Worm (Caenorhabditis elegans) whole organism, L4 larva: ENCODE data around the gene F55D10.4.

ENCODE experiments used
- Y5F2A.4 ChIP-seq: fragments of 200-800 bp; sonication (Bioruptor generic); optimal IDR thresholded peaks from 2 replicates; lab custom pipeline; 2018; ENCODE audit warnings: mild to moderate bottlenecking, missing genetic modification characterization, missing compliant biosample characterization
- ZK546.5 ChIP-seq, 2 experiments: sonication (generic microtip); optimal IDR thresholded peaks; 2 replicates each; lab custom pipeline; 2017; ENCODE audit warnings: missing biosample characterization in 2 of 2, missing genetic modification characterization in 2 of 2
- aha-1 ChIP-seq: fragments of 150-350 bp; peaks from one replicate; lab custom pipeline; 2014; ENCODE audit warnings: missing biosample characterization, missing genetic modification characterization
- ceh-44 ChIP-seq: fragments of 200-800 bp; sonication (Bioruptor generic); IDR thresholded peaks from 2 replicates; pipeline ENCODE4 v1.3.6; 2022; ENCODE audit warnings: missing genetic modification reagents, missing genetic modification characterization, missing compliant biosample characterization
- daf-16 ChIP-seq, 3 experiments: sonication (generic microtip); optimal IDR thresholded peaks; 2 replicates each; lab custom pipeline; 2016 to 2017; ENCODE audit warnings: missing genetic modification characterization in 3 of 3, missing genetic modification reagents in 3 of 3, mild to moderate bottlenecking in 2 of 3, missing compliant biosample characterization in 2 of 3, missing biosample characterization in 1 of 3, moderate library complexity in 1 of 3
- dmd-6 ChIP-seq: fragments of 200-800 bp; sonication (Bioruptor generic); IDR thresholded peaks from 2 replicates; pipeline ENCODE4 v1.3.6; 2022; ENCODE audit warnings: missing genetic modification reagents, missing genetic modification characterization, missing compliant biosample characterization
- dmd-8 ChIP-seq: fragments of 200-800 bp; sonication (Bioruptor generic); IDR thresholded peaks from 2 replicates; pipeline ENCODE4 v1.3.6; 2022; ENCODE audit warnings: missing genetic modification characterization, missing compliant biosample characterization
- dve-1 ChIP-seq: sonication (generic microtip); optimal IDR thresholded peaks from 2 replicates; lab custom pipeline; 2017; ENCODE audit warnings: antibody characterized with exemption, mild to moderate bottlenecking, missing genetic modification characterization, missing compliant biosample characterization; ENCODE audit not compliant: insufficient read depth
- egl-27 ChIP-seq: sonication (generic microtip); optimal IDR thresholded peaks from 3 replicates; lab custom pipeline; 2017; ENCODE audit warnings: missing biosample characterization, missing genetic modification reagents, missing genetic modification characterization
- egl-43 ChIP-seq: fragments of 200-800 bp; sonication (Bioruptor generic); IDR thresholded peaks from 2 replicates; pipeline ENCODE4 v1.3.6; 2022; ENCODE audit warnings: missing genetic modification reagents, missing genetic modification characterization, missing compliant biosample characterization
- gei-8 ChIP-seq: fragments of 200-800 bp; sonication (Bioruptor generic); optimal IDR thresholded peaks from 2 replicates; lab custom pipeline; 2018; ENCODE audit warnings: mild to moderate bottlenecking, missing genetic modification characterization, missing compliant biosample characterization
- hlh-11 ChIP-seq: fragments of 200-800 bp; sonication (Bioruptor generic); optimal IDR thresholded peaks from 2 replicates; lab custom pipeline; 2018; ENCODE audit warnings: mild to moderate bottlenecking, missing genetic modification characterization, missing compliant biosample characterization
- hlh-30 ChIP-seq: sonication (generic microtip); optimal IDR thresholded peaks from 2 replicates; lab custom pipeline; 2017; ENCODE audit warnings: antibody characterized with exemption, mild to moderate bottlenecking, missing genetic modification characterization, missing compliant biosample characterization; ENCODE audit not compliant: insufficient read depth
- hmg-1.1 ChIP-seq: fragments of 200-800 bp; sonication (Bioruptor generic); IDR thresholded peaks from 2 replicates; pipeline ENCODE4 v1.3.6; 2022; ENCODE audit warnings: missing genetic modification reagents, missing genetic modification characterization, missing compliant biosample characterization
- jun-1 ChIP-seq: fragments of 150-350 bp; optimal IDR thresholded peaks from 2 replicates; lab custom pipeline; 2014; ENCODE audit warnings: missing biosample characterization, missing genetic modification reagents, missing genetic modification characterization
- lin-13 ChIP-seq: fragments of 150-350 bp; optimal IDR thresholded peaks from 2 replicates; lab custom pipeline; 2014; ENCODE audit warnings: missing biosample characterization, missing genetic modification reagents, missing genetic modification characterization
- lin-39 ChIP-seq: fragments of 150-350 bp; optimal IDR thresholded peaks from 2 replicates; lab custom pipeline; 2014; ENCODE audit warnings: missing biosample characterization, missing genetic modification reagents, missing genetic modification characterization
- lsy-2 ChIP-seq, 2 experiments: fragments of 150-350 bp in 1 of 2; sonication (generic microtip) in 1 of 2; optimal IDR thresholded peaks; 2 replicates each; lab custom pipeline; 2014 to 2017; ENCODE audit warnings: missing biosample characterization in 2 of 2, missing genetic modification characterization in 2 of 2
- madf-5 ChIP-seq, 2 experiments: fragments of 200-800 bp; sonication (Bioruptor generic); IDR thresholded peaks; 2 replicates each; pipeline ENCODE4 v1.3.6; 2022; ENCODE audit warnings: missing compliant biosample characterization in 2 of 2, missing genetic modification characterization in 2 of 2
- mes-2 ChIP-seq: sonication (generic microtip); optimal IDR thresholded peaks from 2 replicates; lab custom pipeline; 2016; ENCODE audit warnings: missing genotype, mild to moderate bottlenecking, missing genetic modification characterization, missing compliant biosample characterization; ENCODE audit not compliant: poor library complexity, severe bottlenecking
- mxl-2 ChIP-seq: fragments of 200-800 bp; sonication (Bioruptor generic); conservative IDR thresholded peaks from 2 replicates; pipeline ENCODE4 v1.3.6; 2022; ENCODE audit warnings: missing genetic modification reagents, missing genetic modification characterization, missing compliant biosample characterization
- nhr-102 ChIP-seq: sonication (generic microtip); optimal IDR thresholded peaks from 2 replicates; lab custom pipeline; 2016; ENCODE audit warnings: mild to moderate bottlenecking, missing genetic modification characterization, moderate library complexity, missing compliant biosample characterization
- nhr-237 ChIP-seq: sonication (generic microtip); optimal IDR thresholded peaks from 2 replicates; lab custom pipeline; 2017; ENCODE audit warnings: missing biosample characterization, missing genetic modification characterization
- nhr-28 ChIP-seq: fragments of 150-350 bp; optimal IDR thresholded peaks from 2 replicates; lab custom pipeline; 2014; ENCODE audit warnings: missing biosample characterization, missing genetic modification characterization
- nhr-41 ChIP-seq: fragments of 200-800 bp; sonication (Bioruptor generic); IDR thresholded peaks from 2 replicates; pipeline ENCODE4 v1.3.6; 2022; ENCODE audit warnings: missing genetic modification reagents, missing genetic modification characterization, missing compliant biosample characterization
- nhr-42 ChIP-seq: fragments of 200-800 bp; sonication (Bioruptor generic); IDR thresholded peaks from 2 replicates; pipeline ENCODE4 v1.3.6; 2022; ENCODE audit warnings: missing genetic modification characterization, missing compliant biosample characterization
- nhr-77 ChIP-seq: fragments of 150-350 bp; optimal IDR thresholded peaks from 2 replicates; lab custom pipeline; 2014; ENCODE audit warnings: missing biosample characterization, missing genetic modification characterization
- php-3 ChIP-seq: fragments of 200-800 bp; sonication (Bioruptor generic); IDR thresholded peaks from 2 replicates; pipeline ENCODE4 v1.3.6; 2022; ENCODE audit warnings: missing genetic modification reagents, missing genetic modification characterization, missing compliant biosample characterization
- pqm-1 ChIP-seq: sonication (generic microtip); optimal IDR thresholded peaks from 2 replicates; lab custom pipeline; 2017; ENCODE audit warnings: missing biosample characterization, missing genetic modification characterization
- rbr-2 ChIP-seq: sonication (generic microtip); optimal IDR thresholded peaks from 2 replicates; lab custom pipeline; 2016; ENCODE audit warnings: missing genotype, missing genetic modification characterization, missing compliant biosample characterization
- set-16 ChIP-seq: fragments of 200-800 bp; sonication (Bioruptor generic); IDR thresholded peaks from 2 replicates; pipeline ENCODE4 v1.3.6; 2022; ENCODE audit warnings: missing genetic modification reagents, missing genetic modification characterization, missing compliant biosample characterization
- spr-3 ChIP-seq: fragments of 200-800 bp; sonication (Bioruptor generic); optimal IDR thresholded peaks from 2 replicates; lab custom pipeline; 2018; ENCODE audit warnings: mild to moderate bottlenecking, missing genetic modification characterization, missing compliant biosample characterization
- unc-62 ChIP-seq, 3 experiments: fragments of 150-350 bp in 1 of 3; sonication (generic microtip); optimal IDR thresholded peaks in 2 of 3; peaks in 1 of 3; 1 replicate in 1 of 3; 2 replicates in 2 of 3; lab custom pipeline; 2014 to 2017; ENCODE audit warnings: missing biosample characterization in 3 of 3, missing genetic modification characterization in 3 of 3, missing genetic modification reagents in 3 of 3, missing genotype in 1 of 3
- vab-7 ChIP-seq: fragments of 200-800 bp; sonication (Bioruptor generic); IDR thresholded peaks from 2 replicates; pipeline ENCODE4 v1.3.6; 2022; ENCODE audit warnings: missing genetic modification reagents, missing genetic modification characterization, missing compliant biosample characterization
- zfp-3 ChIP-seq: fragments of 200-800 bp; sonication (Bioruptor generic); conservative IDR thresholded peaks from 2 replicates; pipeline ENCODE4 v1.3.6; 2022; ENCODE audit warnings: missing genetic modification reagents, missing genetic modification characterization, missing compliant biosample characterization
- zip-11 ChIP-seq: fragments of 200-800 bp; sonication (Bioruptor generic); IDR thresholded peaks from 2 replicates; pipeline ENCODE4 v1.3.6; 2022; ENCODE audit warnings: missing genetic modification characterization, missing compliant biosample characterization

The F55D10.4 gene

DNA sequence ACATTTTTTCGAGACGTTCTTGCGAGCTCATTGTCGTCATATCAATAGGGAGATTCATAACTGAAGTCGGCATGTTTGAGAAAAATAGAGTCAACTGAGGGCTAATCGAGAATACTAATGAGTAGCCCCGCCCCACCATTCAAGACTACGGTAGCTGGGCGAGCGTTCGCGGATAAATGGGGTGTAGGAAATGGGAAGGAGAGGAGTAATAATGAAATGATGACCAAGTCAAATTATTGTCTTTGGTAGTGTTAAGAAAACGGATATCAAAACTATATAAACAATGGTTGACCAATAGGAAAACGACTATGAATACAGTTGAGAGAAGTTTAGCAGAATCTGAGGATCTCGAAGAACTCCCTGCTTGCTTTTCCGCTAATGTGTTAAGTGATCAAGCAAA lies 41.1 kb upstream of the F55D10.4 start, which contains the start of gene mls-2:
TSS of gene mls-2 (minus strand) at position 101 of the 400 bp plus-strand sequence.
- TF ChIP-seq lin-39 (tag; lab: Kevin White, UChicago) (no peak), zip-11 (no peak), nhr-28 (tag; lab: Kevin White, UChicago) (no peak), hmg-1.1 (no peak), vab-7 (GFP tag; lab: Robert Waterston, UW) (no peak), set-16 (no peak), nhr-237 (no peak), egl-43 (GFP tag; lab: Robert Waterston, UW) (no peak), ZK546.5 (tag; optimal IDR thresholded peaks at IDR 0.05; lab: Kevin White, UChicago) (no peak)

- TF ChIP-seq rbr-2 (tag; lab: Kevin White, UChicago) = no peak
- no peak for TF ChIP-seq spr-3 (GFP tag; lab: Kevin White, UChicago)
- TF ChIP-seq, all 104 proteins: peak for 0
Observed at ce11 chrX:4759718-4760117, 39.3 kb upstream of the F55D10.4 start.

DNA sequence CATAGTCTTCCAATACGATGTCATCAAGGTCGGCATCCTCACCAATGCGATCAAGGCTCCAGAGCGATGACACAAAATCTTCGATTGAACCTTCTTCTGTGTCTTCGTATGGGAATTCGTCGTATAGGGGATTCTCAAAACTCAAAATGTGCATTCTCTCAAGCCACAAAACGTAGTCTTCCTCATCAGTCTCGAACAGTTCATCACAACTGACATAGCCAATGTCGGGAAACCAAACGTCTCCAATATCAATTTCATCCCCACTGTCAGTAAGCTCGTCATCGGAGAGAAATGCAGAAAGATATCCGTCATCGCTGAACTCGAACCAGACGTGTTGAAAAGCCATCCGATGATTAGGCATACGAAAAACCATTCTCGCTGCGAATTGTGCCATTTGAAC lies 34.3 kb upstream of the F55D10.4 start, which contains the start of gene C39E6.2:
TSS of gene C39E6.2 (minus strand) at position 394 of the 400 bp plus-strand sequence.
- no peak for TF ChIP-seq nhr-77 (tag; lab: Kevin White, UChicago)
- no peak for TF ChIP-seq ceh-44
- no peak for TF ChIP-seq mes-2 (tag; lab: Kevin White, UChicago)
- TF ChIP-seq egl-43 (GFP tag; lab: Robert Waterston, UW) = no peak
- peak in 1 of 2 experiments; percentile 94 for TF ChIP-seq unc-62 (GFP tag; optimal IDR thresholded peaks at IDR 0.05 in 1 of 2; lab: Kevin White, UChicago)
- no peak for TF ChIP-seq unc-62 (tag; optimal IDR thresholded peaks at IDR 0.05; lab: Kevin White, UChicago)

DNA sequence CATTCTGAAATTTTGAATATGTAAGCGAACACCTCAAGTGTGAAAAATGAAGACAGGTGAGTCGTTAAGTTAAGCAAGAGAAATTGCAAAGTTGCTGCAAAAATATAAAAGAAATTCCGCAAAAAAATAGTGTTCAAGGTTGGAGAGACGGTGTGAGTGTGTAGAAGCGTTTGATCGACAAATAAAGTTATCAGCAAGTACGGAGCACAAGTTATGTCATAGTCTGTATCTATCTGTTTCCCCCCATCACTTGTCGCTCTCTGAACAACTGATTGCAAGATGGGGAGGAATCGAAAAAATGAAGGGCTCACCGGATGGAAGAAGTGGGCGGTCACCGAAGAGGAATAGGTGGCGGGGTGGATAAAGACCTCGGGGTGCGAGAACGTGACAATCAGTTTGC lies 28.6 kb upstream of the F55D10.4 start, which contains the start of gene lon-2:
TSS of gene lon-2 (minus strand) at position 4 of the 400 bp plus-strand sequence.
- TF ChIP-seq aha-1 (tag; lab: Kevin White, UChicago) (no peak), php-3 (GFP tag; lab: Robert Waterston, UW) (no peak), nhr-28 (tag; lab: Kevin White, UChicago) (peak; percentile 81), hlh-30 (tag; lab: Kevin White, UChicago) (peak; percentile 7), hlh-11 (tag; lab: Kevin White, UChicago) (peak; percentile 43), daf-16 (GFP tag; optimal IDR thresholded peaks at IDR 0.05; lab: Kevin White, UChicago) (no peak), daf-16 (tag; optimal IDR thresholded peaks at IDR 0.05; lab: Kevin White, UChicago) (peak; percentile 22), pqm-1 (tag; lab: Kevin White, UChicago) (peak; percentile 80), dve-1 (tag; lab: Kevin White, UChicago) (peak; percentile 14)

DNA sequence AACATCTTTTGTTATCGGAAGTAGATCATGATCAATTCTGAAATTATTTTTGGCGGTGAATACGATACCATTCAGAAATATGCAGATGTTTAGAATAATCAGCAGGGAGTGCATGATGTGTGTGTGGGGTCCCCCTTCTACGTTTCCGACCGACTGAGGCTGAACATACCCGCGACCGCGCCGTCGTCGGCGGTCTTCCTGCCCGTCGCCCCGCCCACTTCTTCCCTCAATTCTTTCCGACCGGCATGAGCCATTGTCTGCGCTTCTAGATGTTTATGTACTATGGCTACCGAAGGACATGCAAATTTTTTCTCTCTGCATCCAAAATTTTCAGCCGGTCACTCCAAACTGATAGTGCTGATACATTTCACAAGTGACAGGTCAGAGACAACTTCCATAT lies 23.6 kb upstream of the F55D10.4 start:
- TF ChIP-seq dmd-6 (GFP tag; lab: Robert Waterston, UW) = peak; percentile 25; the same call in 1 of the 2 replicates
- TF ChIP-seq set-16 = peak; percentile 70
- no peak for TF ChIP-seq aha-1 (tag; lab: Kevin White, UChicago)
- TF ChIP-seq gei-8 (GFP tag; lab: Kevin White, UChicago) = no peak
- no peak for TF ChIP-seq zfp-3
- 0 out of 4 replicates have a peak, but pooled peaks of 1 of the 2 experiments have one; percentile 59 for TF ChIP-seq madf-5 (GFP tag; IDR thresholded peaks at IDR 0.05; lab: Robert Waterston, UW)
- TF ChIP-seq dmd-8 (GFP tag; lab: Robert Waterston, UW) = no peak
- TF ChIP-seq nhr-102 (tag; lab: Kevin White, UChicago) = no peak
- no peak for TF ChIP-seq lin-13 (GFP tag; lab: Kevin White, UChicago)
- no peak for TF ChIP-seq mxl-2
- no peak for TF ChIP-seq jun-1
- TF ChIP-seq egl-27 (tag; lab: Kevin White, UChicago) = no peak
- no peak for TF ChIP-seq nhr-41 (GFP tag; lab: Robert Waterston, UW)
- TF ChIP-seq nhr-42 (GFP tag; lab: Robert Waterston, UW) = no peak
- TF ChIP-seq lsy-2 (tag; optimal IDR thresholded peaks at IDR 0.05; lab: Kevin White, UChicago) = no peak
- no peak for TF ChIP-seq Y5F2A.4 (GFP tag; lab: Kevin White, UChicago)
